Worm (Caenorhabditis elegans) whole organism, mixed stage, embryonic: ENCODE measurements around the gene F13H8.8.

Source experiments
- M03D4.4 ChIP-seq: sonication (generic microtip); optimal IDR thresholded peaks from 2 replicates; lab custom pipeline; 2017; ENCODE audit warnings: mild to moderate bottlenecking, missing genetic modification characterization, missing compliant biosample characterization
- bed-3 ChIP-seq: fragments of 200-800 bp; sonication (Bioruptor generic); optimal IDR thresholded peaks from 3 replicates; lab custom pipeline; 2018; ENCODE audit warnings: mild to moderate bottlenecking, missing genetic modification characterization, moderate library complexity, missing compliant biosample characterization
- blmp-1 ChIP-seq: fragments of 150-350 bp; optimal IDR thresholded peaks from 2 replicates; lab custom pipeline; 2014; ENCODE audit warnings: missing biosample characterization, missing genetic modification characterization
- ceh-39 ChIP-seq: fragments of 150-350 bp; optimal IDR thresholded peaks from 2 replicates; lab custom pipeline; 2014; ENCODE audit warnings: missing biosample characterization, missing genetic modification characterization
- ceh-43 ChIP-seq: fragments of 200-800 bp; sonication (Bioruptor generic); optimal IDR thresholded peaks from 2 replicates; lab custom pipeline; 2018; ENCODE audit warnings: mild to moderate bottlenecking, missing genetic modification characterization, moderate library complexity, missing compliant biosample characterization
- ceh-83 ChIP-seq: fragments of 200-800 bp; sonication (Bioruptor generic); optimal IDR thresholded peaks from 2 replicates; lab custom pipeline; 2018; ENCODE audit warnings: mild to moderate bottlenecking, missing genetic modification characterization, missing compliant biosample characterization
- ces-1 ChIP-seq: fragments of 150-350 bp; optimal IDR thresholded peaks from 2 replicates; lab custom pipeline; 2014; ENCODE audit warnings: missing biosample characterization, missing genetic modification reagents, missing genetic modification characterization
- cnd-1 ChIP-seq: fragments of 200-800 bp; sonication (Bioruptor generic); optimal IDR thresholded peaks from 2 replicates; lab custom pipeline; 2018; ENCODE audit warnings: mild to moderate bottlenecking, missing genetic modification characterization, missing compliant biosample characterization
- drap-1 ChIP-seq: fragments of 200-800 bp; sonication (Bioruptor generic); optimal IDR thresholded peaks from 3 replicates; lab custom pipeline; 2018; ENCODE audit warnings: mild to moderate bottlenecking, missing genetic modification characterization, missing compliant biosample characterization
- elt-1 ChIP-seq: sonication (generic microtip); optimal IDR thresholded peaks from 2 replicates; lab custom pipeline; 2017; ENCODE audit warnings: missing genetic modification characterization, mild to moderate bottlenecking, missing compliant biosample characterization, antibody characterized with exemption, moderate library complexity, borderline replicate concordance; ENCODE audit not compliant: insufficient read depth
- elt-3 ChIP-seq: fragments of 150-350 bp; optimal IDR thresholded peaks from 2 replicates; lab custom pipeline; 2014; ENCODE audit warnings: missing biosample characterization, missing genetic modification characterization
- flh-1 ChIP-seq: fragments of 200-800 bp; sonication (Bioruptor generic); optimal IDR thresholded peaks from 2 replicates; lab custom pipeline; 2018; ENCODE audit warnings: mild to moderate bottlenecking, missing genetic modification characterization, moderate library complexity, missing compliant biosample characterization
- ham-2 ChIP-seq: fragments of 200-800 bp; sonication (Bioruptor generic); optimal IDR thresholded peaks from 2 replicates; lab custom pipeline; 2018; ENCODE audit warnings: mild to moderate bottlenecking, missing genetic modification characterization, missing compliant biosample characterization
- hlh-1 ChIP-seq: fragments of 150-350 bp; optimal IDR thresholded peaks from 2 replicates; lab custom pipeline; 2014; ENCODE audit warnings: missing biosample characterization, missing genetic modification reagents, missing genetic modification characterization
- lin-32 ChIP-seq: fragments of 200-800 bp; sonication (Bioruptor generic); optimal IDR thresholded peaks from 2 replicates; lab custom pipeline; 2018; ENCODE audit warnings: mild to moderate bottlenecking, missing genetic modification characterization, missing compliant biosample characterization
- lsy-2 ChIP-seq: fragments of 150-350 bp; optimal IDR thresholded peaks from 2 replicates; lab custom pipeline; 2014; ENCODE audit warnings: missing biosample characterization, missing genetic modification characterization
- mab-5 ChIP-seq: fragments of 150-350 bp; optimal IDR thresholded peaks from 2 replicates; lab custom pipeline; 2014; ENCODE audit warnings: missing biosample characterization, missing genetic modification characterization
- mep-1 ChIP-seq: fragments of 150-350 bp; optimal IDR thresholded peaks from 2 replicates; lab custom pipeline; 2017; ENCODE audit warnings: missing biosample characterization, missing genetic modification reagents, missing genetic modification characterization, inconsistent platforms
- mls-2 ChIP-seq: sonication (generic microtip); optimal IDR thresholded peaks from 2 replicates; lab custom pipeline; 2016; ENCODE audit warnings: mild to moderate bottlenecking, missing genetic modification characterization, moderate library complexity, missing compliant biosample characterization
- nhr-237 ChIP-seq: fragments of 150-350 bp; optimal IDR thresholded peaks from 2 replicates; lab custom pipeline; 2014; ENCODE audit warnings: missing biosample characterization, missing genetic modification characterization
- nhr-76 ChIP-seq: sonication (generic microtip); optimal IDR thresholded peaks from 2 replicates; lab custom pipeline; 2017; ENCODE audit warnings: missing biosample characterization, missing genetic modification characterization
- pha-4 ChIP-seq: fragments of 150-350 bp; optimal IDR thresholded peaks from 2 replicates; lab custom pipeline; 2018; ENCODE audit warnings: missing biosample characterization, missing genetic modification reagents, missing genetic modification characterization
- sem-2 ChIP-seq: fragments of 200-800 bp; sonication (Bioruptor generic); optimal IDR thresholded peaks from 2 replicates; lab custom pipeline; 2018; ENCODE audit warnings: mild to moderate bottlenecking, missing genetic modification characterization, missing compliant biosample characterization
- snpc-4 ChIP-seq: fragments of 150-350 bp; optimal IDR thresholded peaks from 2 replicates; lab custom pipeline; 2014; ENCODE audit warnings: missing biosample characterization, missing genetic modification characterization
- sptf-1 ChIP-seq: sonication (generic microtip); optimal IDR thresholded peaks from 2 replicates; lab custom pipeline; 2017; ENCODE audit warnings: mild to moderate bottlenecking, missing genetic modification characterization, moderate library complexity, missing compliant biosample characterization
- unc-120 ChIP-seq: sonication (generic microtip); optimal IDR thresholded peaks from 2 replicates; lab custom pipeline; 2017; ENCODE audit warnings: missing genetic modification characterization, missing compliant biosample characterization; ENCODE audit not compliant: poor library complexity, severe bottlenecking
- unc-39 ChIP-seq: fragments of 150-350 bp; optimal IDR thresholded peaks from 2 replicates; lab custom pipeline; 2014; ENCODE audit warnings: missing biosample characterization, missing genetic modification characterization
- unc-62 ChIP-seq: fragments of 150-350 bp; optimal IDR thresholded peaks from 2 replicates; lab custom pipeline; 2014; ENCODE audit warnings: missing biosample characterization, missing genetic modification reagents, missing genetic modification characterization
- zip-8 ChIP-seq: fragments of 150-350 bp; optimal IDR thresholded peaks from 2 replicates; lab custom pipeline; 2014; ENCODE audit warnings: missing biosample characterization, missing genetic modification characterization
- ztf-11 ChIP-seq: fragments of 150-350 bp; optimal IDR thresholded peaks from 2 replicates; lab custom pipeline; 2014; ENCODE audit warnings: missing biosample characterization, missing genetic modification characterization

The F13H8.8 gene

DNA sequence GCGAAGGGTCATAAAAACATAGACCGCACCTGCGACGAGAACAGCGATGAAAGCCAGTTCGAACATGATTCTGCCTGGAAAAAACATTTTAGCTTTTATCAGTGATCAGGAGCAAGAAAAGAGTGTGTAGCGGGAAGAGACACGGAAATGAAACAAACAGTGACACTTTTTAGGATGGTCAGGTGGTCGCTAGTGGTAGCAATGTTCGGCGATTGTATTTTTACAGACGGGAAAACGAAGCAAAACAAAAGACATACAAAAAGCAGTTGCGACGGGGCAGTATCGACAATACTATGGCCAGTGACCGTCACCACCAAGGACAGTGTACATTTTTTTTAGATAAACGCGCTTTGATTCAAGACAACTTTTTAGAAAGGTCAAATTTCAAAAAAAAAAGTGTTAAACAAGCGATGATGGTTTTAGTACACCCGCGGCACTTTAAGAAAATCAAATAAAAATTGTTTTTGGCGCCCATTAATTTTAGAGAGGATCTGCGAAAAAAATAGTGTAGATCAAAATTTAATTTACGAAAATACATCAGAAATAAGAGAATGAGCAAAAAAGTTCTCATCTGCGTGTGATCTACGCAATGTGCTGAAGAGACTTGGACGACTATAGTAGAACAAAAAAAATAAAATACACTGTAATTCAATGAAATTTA is 32.3 kb downstream of the F13H8.8 start, which contains the start of gene T24H7.9:
Gene T24H7.9, minus strand, starts transcription at position 74 of the 661 bp plus-strand sequence.
- no peak for TF ChIP-seq sptf-1 (tag; lab: Kevin White, UChicago)
- TF ChIP-seq cnd-1 (tag; lab: Kevin White, UChicago) = no peak
- no peak for TF ChIP-seq M03D4.4
- no peak for TF ChIP-seq nhr-76
- no peak for TF ChIP-seq unc-39
- TF ChIP-seq pha-4 = no peak
- TF ChIP-seq elt-3 = no peak

DNA sequence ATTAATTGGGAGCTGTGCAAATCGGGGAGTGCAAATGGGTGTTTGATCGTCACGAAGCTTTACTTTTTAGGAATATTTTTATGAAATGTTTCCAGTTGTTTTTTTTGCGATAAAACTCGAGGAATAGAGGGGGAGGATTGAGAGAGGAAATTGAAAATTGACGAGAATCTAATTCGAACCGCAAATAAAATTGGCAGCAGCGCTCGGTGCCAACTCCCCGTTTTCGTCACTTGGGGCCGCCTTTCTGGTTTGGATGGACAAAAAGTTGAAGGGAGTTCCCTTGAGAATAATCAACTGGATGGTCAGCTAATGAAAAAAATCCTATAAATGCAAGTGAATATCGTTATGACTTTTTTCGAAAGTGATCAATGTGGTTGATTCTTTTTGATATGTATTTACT is 37.8 kb downstream of the F13H8.8 start:
- TF ChIP-seq sem-2 (no peak), blmp-1 (tag; lab: Kevin White, UChicago) (no peak), mab-5 (tag; lab: Kevin White, UChicago) (no peak), lin-32 (GFP tag; lab: Kevin White, UChicago) (no peak), ceh-83 (no peak), mls-2 (tag; lab: Kevin White, UChicago) (no peak), hlh-1 (tag; lab: Kevin White, UChicago) (no peak), drap-1 (GFP tag; lab: Kevin White, UChicago) (no peak), nhr-76 (no peak), ceh-43 (GFP tag; lab: Kevin White, UChicago) (no peak), cnd-1 (tag; lab: Kevin White, UChicago) (no peak), elt-1 (no peak), sptf-1 (tag; lab: Kevin White, UChicago) (no peak), ceh-39 (no peak), lsy-2 (tag; lab: Kevin White, UChicago) (no peak), mep-1 (no peak), ztf-11 (tag; lab: Kevin White, UChicago) (no peak), unc-39 (no peak)
- TF ChIP-seq, all 35 proteins: peak for 0

DNA sequence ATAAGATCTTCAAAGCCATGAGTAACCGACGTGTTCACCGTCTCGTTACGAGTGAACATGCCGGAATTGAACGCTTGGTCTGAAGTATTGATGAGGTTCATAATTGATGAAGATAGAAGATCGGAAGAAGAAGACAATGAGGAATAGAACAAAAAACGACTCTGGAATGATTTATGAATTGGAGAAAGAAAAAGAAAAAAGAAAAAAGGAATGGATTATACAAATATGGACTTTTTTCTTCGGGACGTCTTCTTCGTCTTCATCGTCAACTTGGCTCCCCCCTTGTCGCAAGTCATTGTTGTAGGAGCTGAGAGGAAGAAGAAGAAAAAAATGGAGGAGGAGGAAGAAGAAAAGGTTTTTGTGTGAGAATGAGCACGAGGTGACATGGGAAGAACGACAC is 40.9 kb downstream of the F13H8.8 start, which contains the start of gene srsy-2:
Gene srsy-2, minus strand, starts transcription at position 101 of the 400 bp plus-strand sequence.
- TF ChIP-seq mab-5 (tag; lab: Kevin White, UChicago) (no peak), hlh-1 (tag; lab: Kevin White, UChicago) (no peak), bed-3 (no peak), elt-1 (no peak), zip-8 (tag; lab: Kevin White, UChicago) (no peak), lsy-2 (tag; lab: Kevin White, UChicago) (no peak), ceh-83 (no peak), flh-1 (GFP tag; lab: Kevin White, UChicago) (no peak), ham-2 (GFP tag; lab: Kevin White, UChicago) (no peak), elt-3 (no peak)

DNA sequence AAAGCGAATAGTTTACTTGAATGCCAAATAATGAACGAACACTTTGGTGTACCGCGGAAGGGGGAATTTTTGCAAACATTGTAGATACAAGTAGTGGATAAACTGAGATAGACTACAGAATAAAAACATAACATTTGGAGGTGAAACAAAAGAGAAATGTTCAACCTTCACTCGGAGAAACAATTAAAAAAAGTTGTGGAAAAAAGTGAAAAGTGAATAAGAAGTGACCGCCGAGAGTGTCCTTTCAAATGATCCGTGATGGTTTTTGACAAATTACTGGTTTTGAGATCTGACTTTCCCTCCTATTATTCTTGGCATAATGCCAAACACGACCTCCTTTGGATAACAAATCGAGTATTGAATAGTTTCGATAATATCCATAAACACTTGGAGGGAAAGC is 44.1 kb downstream of the F13H8.8 start:
- TF ChIP-seq unc-62 (GFP tag; lab: Kevin White, UChicago) (no peak), sem-2 (no peak), flh-1 (GFP tag; lab: Kevin White, UChicago) (no peak), zip-8 (tag; lab: Kevin White, UChicago) (no peak), sptf-1 (tag; lab: Kevin White, UChicago) (no peak), cnd-1 (tag; lab: Kevin White, UChicago) (no peak), elt-3 (no peak), bed-3 (no peak), unc-120 (tag; lab: Kevin White, UChicago) (no peak), lin-32 (GFP tag; lab: Kevin White, UChicago) (no peak), drap-1 (GFP tag; lab: Kevin White, UChicago) (no peak), ces-1 (no peak), mls-2 (tag; lab: Kevin White, UChicago) (no peak), snpc-4 (tag; lab: Kevin White, UChicago) (no peak), ham-2 (GFP tag; lab: Kevin White, UChicago) (no peak)

DNA sequence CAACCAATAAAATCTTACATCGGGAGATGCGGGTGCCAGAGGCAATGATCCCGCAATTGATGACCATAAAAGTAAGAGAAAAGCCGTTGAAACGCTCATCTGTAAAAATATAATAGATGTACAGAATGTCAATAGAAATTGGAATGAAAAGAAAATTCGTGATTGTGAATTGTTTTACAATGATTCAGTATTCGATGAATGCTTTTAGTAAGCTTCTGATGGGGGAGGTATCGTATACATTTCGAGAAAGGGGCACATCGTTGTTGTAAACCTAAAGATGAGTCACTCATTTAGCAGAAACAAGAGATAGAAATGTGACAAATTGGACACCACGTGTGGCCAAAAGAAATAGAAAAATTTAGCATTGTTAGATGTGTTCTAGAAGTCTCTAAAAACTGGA is 45.3 kb downstream of the F13H8.8 start, which contains the start of gene C30B5.6:
Gene C30B5.6, minus strand, starts transcription at position 101 of the 400 bp plus-strand sequence.
- TF ChIP-seq nhr-237 (tag; lab: Kevin White, UChicago) (no peak), lsy-2 (tag; lab: Kevin White, UChicago) (no peak), ztf-11 (tag; lab: Kevin White, UChicago) (no peak), ceh-43 (GFP tag; lab: Kevin White, UChicago) (no peak)
